Worm (Caenorhabditis elegans): ENCODE measurements around the gene srg-67.

ce11 chrV:5490205-5490604 is 27.4 kb upstream of the srg-67 start, which contains the start of gene T05C3.6:
- TF ChIP-seq him-1 (tag; optimal IDR thresholded peaks at IDR 0.05) (no peak), W03F9.2 (tag; optimal IDR thresholded peaks at IDR 0.05) (no peak)
